Worm (Caenorhabditis elegans) whole organism, late embryonic: ENCODE measurements around the gene B0507.5.
A peak's percentile ranks its signal among the peaks of the same experiment; 100 is the strongest.

Experiments
- C08G9.2 ChIP-seq: sonication (generic microtip); optimal IDR thresholded peaks from 2 replicates; lab custom pipeline; 2016; ENCODE audit warnings: mild to moderate bottlenecking, missing genetic modification characterization, moderate library complexity, missing compliant biosample characterization
- C38D4.7 ChIP-seq: fragments of 200-800 bp; sonication (Bioruptor generic); optimal IDR thresholded peaks from 2 replicates; lab custom pipeline; 2018; ENCODE audit warnings: mild to moderate bottlenecking, missing genetic modification characterization, moderate library complexity, missing compliant biosample characterization
- K02D7.2 ChIP-seq: sonication (generic microtip); optimal IDR thresholded peaks from 2 replicates; lab custom pipeline; 2017; ENCODE audit warnings: mild to moderate bottlenecking, missing genetic modification characterization, missing compliant biosample characterization
- K09A11.1 ChIP-seq: sonication (generic microtip); optimal IDR thresholded peaks from 2 replicates; lab custom pipeline; 2017; ENCODE audit warnings: antibody characterized with exemption, mild to moderate bottlenecking, missing genetic modification characterization, missing compliant biosample characterization; ENCODE audit not compliant: insufficient read depth
- T23F11.4 ChIP-seq: fragments of 200-800 bp; sonication (Bioruptor generic); optimal IDR thresholded peaks from 2 replicates; lab custom pipeline; 2018; ENCODE audit warnings: mild to moderate bottlenecking, missing genetic modification characterization, missing compliant biosample characterization
- Y22D7AL.16 ChIP-seq: sonication (generic microtip); optimal IDR thresholded peaks from 2 replicates; lab custom pipeline; 2016; ENCODE audit warnings: missing genetic modification characterization, missing compliant biosample characterization
- ahr-1 ChIP-seq: sonication (generic microtip); optimal IDR thresholded peaks from 2 replicates; lab custom pipeline; 2016; ENCODE audit warnings: missing genetic modification characterization, missing compliant biosample characterization
- ama-1 ChIP-seq: fragments of 150-350 bp; optimal IDR thresholded peaks from 2 replicates; lab custom pipeline; 2014
- ceh-18 ChIP-seq: sonication (generic microtip); optimal IDR thresholded peaks from 2 replicates; lab custom pipeline; 2016; ENCODE audit warnings: missing genetic modification characterization, missing compliant biosample characterization
- ceh-22 ChIP-seq: sonication (generic microtip); optimal IDR thresholded peaks from 2 replicates; lab custom pipeline; 2017; ENCODE audit warnings: missing biosample characterization, missing genetic modification characterization
- ceh-31 ChIP-seq: sonication (generic microtip); optimal IDR thresholded peaks from 2 replicates; lab custom pipeline; 2016; ENCODE audit warnings: missing genetic modification characterization, missing compliant biosample characterization
- ceh-34 ChIP-seq: sonication (generic microtip); optimal IDR thresholded peaks from 2 replicates; lab custom pipeline; 2016; ENCODE audit warnings: mild to moderate bottlenecking, missing genetic modification characterization, missing compliant biosample characterization
- ceh-48 ChIP-seq: sonication (generic microtip); optimal IDR thresholded peaks from 2 replicates; lab custom pipeline; 2016; ENCODE audit warnings: missing genetic modification characterization, inconsistent platforms, missing compliant biosample characterization
- ceh-6 ChIP-seq: fragments of 200-800 bp; sonication (Bioruptor generic); optimal IDR thresholded peaks from 2 replicates; lab custom pipeline; 2018; ENCODE audit warnings: mild to moderate bottlenecking, missing genetic modification characterization, missing compliant biosample characterization
- ceh-9 ChIP-seq: sonication (generic microtip); optimal IDR thresholded peaks from 2 replicates; lab custom pipeline; 2016; ENCODE audit warnings: mild to moderate bottlenecking, missing genetic modification characterization, inconsistent platforms, missing compliant biosample characterization
- che-1 ChIP-seq: sonication (generic microtip); optimal IDR thresholded peaks from 2 replicates; lab custom pipeline; 2016; ENCODE audit warnings: mild to moderate bottlenecking, missing genetic modification characterization, missing compliant biosample characterization
- dmd-4 ChIP-seq: sonication (generic microtip); optimal IDR thresholded peaks from 2 replicates; lab custom pipeline; 2016; ENCODE audit warnings: borderline replicate concordance, missing genetic modification characterization, missing compliant biosample characterization
- elt-2 ChIP-seq: sonication (generic microtip); optimal IDR thresholded peaks from 2 replicates; lab custom pipeline; 2016; ENCODE audit warnings: missing genetic modification reagents, missing genetic modification characterization, missing compliant biosample characterization
- elt-4 ChIP-seq: sonication (generic microtip); optimal IDR thresholded peaks from 2 replicates; lab custom pipeline; 2016; ENCODE audit warnings: missing genetic modification characterization, missing compliant biosample characterization
- ets-4 ChIP-seq: sonication (generic microtip); optimal IDR thresholded peaks from 2 replicates; lab custom pipeline; 2016; ENCODE audit warnings: missing genetic modification characterization, missing compliant biosample characterization
- fax-1 ChIP-seq: sonication (generic microtip); optimal IDR thresholded peaks from 2 replicates; lab custom pipeline; 2016; ENCODE audit warnings: missing genotype, missing genetic modification characterization, missing compliant biosample characterization
- gmeb-2 ChIP-seq: sonication (generic microtip); optimal IDR thresholded peaks from 2 replicates; lab custom pipeline; 2016; ENCODE audit warnings: missing genetic modification characterization, inconsistent platforms, missing compliant biosample characterization
- hlh-13 ChIP-seq: fragments of 200-800 bp; sonication (Bioruptor generic); optimal IDR thresholded peaks from 2 replicates; lab custom pipeline; 2018; ENCODE audit warnings: mild to moderate bottlenecking, missing genetic modification characterization, missing compliant biosample characterization
- hlh-30 ChIP-seq: sonication (generic microtip); optimal IDR thresholded peaks from 2 replicates; lab custom pipeline; 2017; ENCODE audit warnings: antibody characterized with exemption, missing genetic modification characterization, missing compliant biosample characterization; ENCODE audit not compliant: insufficient read depth
- hlh-8 ChIP-seq: sonication (generic microtip); optimal IDR thresholded peaks from 2 replicates; lab custom pipeline; 2016; ENCODE audit warnings: missing genotype, missing genetic modification characterization, missing compliant biosample characterization
- lim-6 ChIP-seq: sonication (generic microtip); optimal IDR thresholded peaks from 2 replicates; lab custom pipeline; 2016; ENCODE audit warnings: missing genetic modification characterization, missing compliant biosample characterization
- lin-11 ChIP-seq: fragments of 200-800 bp; sonication (Bioruptor generic); optimal IDR thresholded peaks from 2 replicates; lab custom pipeline; 2018; ENCODE audit warnings: mild to moderate bottlenecking, missing genetic modification characterization, missing compliant biosample characterization
- madf-2 ChIP-seq: sonication (generic microtip); optimal IDR thresholded peaks from 2 replicates; lab custom pipeline; 2017; ENCODE audit warnings: missing genetic modification characterization, missing compliant biosample characterization
- mec-3 ChIP-seq: sonication (generic microtip); optimal IDR thresholded peaks from 2 replicates; lab custom pipeline; 2016; ENCODE audit warnings: borderline replicate concordance, missing genetic modification characterization, missing compliant biosample characterization
- nfya-1 ChIP-seq: sonication (generic microtip); optimal IDR thresholded peaks from 2 replicates; lab custom pipeline; 2017; ENCODE audit warnings: missing genetic modification characterization, mild to moderate bottlenecking, missing compliant biosample characterization, antibody characterized with exemption, moderate library complexity
- nhr-11 ChIP-seq: fragments of 150-350 bp; optimal IDR thresholded peaks from 2 replicates; lab custom pipeline; 2014; ENCODE audit warnings: missing biosample characterization, missing genetic modification characterization
- nhr-232 ChIP-seq: sonication (generic microtip); optimal IDR thresholded peaks from 2 replicates; lab custom pipeline; 2016; ENCODE audit warnings: missing genetic modification characterization, missing compliant biosample characterization
- npax-4 ChIP-seq: sonication (generic microtip); optimal IDR thresholded peaks from 2 replicates; lab custom pipeline; 2016; ENCODE audit warnings: missing genetic modification characterization, missing compliant biosample characterization
- odd-2 ChIP-seq: sonication (generic microtip); optimal IDR thresholded peaks from 2 replicates; lab custom pipeline; 2017; ENCODE audit warnings: antibody characterized with exemption, mild to moderate bottlenecking, missing genetic modification characterization, missing compliant biosample characterization
- pat-9 ChIP-seq: fragments of 200-800 bp; sonication (Bioruptor generic); optimal IDR thresholded peaks from 2 replicates; lab custom pipeline; 2018; ENCODE audit warnings: mild to moderate bottlenecking, missing genetic modification characterization, moderate library complexity, missing compliant biosample characterization
- pax-1 ChIP-seq: fragments of 150-350 bp; optimal IDR thresholded peaks from 2 replicates; lab custom pipeline; 2014; ENCODE audit warnings: missing biosample characterization, missing genetic modification characterization
- pha-2 ChIP-seq: sonication (generic microtip); optimal IDR thresholded peaks from 2 replicates; lab custom pipeline; 2017; ENCODE audit warnings: mild to moderate bottlenecking, missing genetic modification characterization, missing compliant biosample characterization
- pqm-1 ChIP-seq: sonication (generic microtip); optimal IDR thresholded peaks from 2 replicates; lab custom pipeline; 2016; ENCODE audit warnings: missing genetic modification characterization, missing compliant biosample characterization
- rnt-1 ChIP-seq: sonication (generic microtip); optimal IDR thresholded peaks from 2 replicates; lab custom pipeline; 2016; ENCODE audit warnings: missing genetic modification characterization, missing compliant biosample characterization
- sdc-2 ChIP-seq: sonication (generic microtip); optimal IDR thresholded peaks from 2 replicates; lab custom pipeline; 2016; ENCODE audit warnings: missing genotype, missing genetic modification characterization, missing compliant biosample characterization
- tbx-2 ChIP-seq: sonication (generic microtip); optimal IDR thresholded peaks from 2 replicates; lab custom pipeline; 2016; ENCODE audit warnings: missing genetic modification characterization, missing compliant biosample characterization
- ttx-3 ChIP-seq: sonication (generic microtip); optimal IDR thresholded peaks from 2 replicates; lab custom pipeline; 2016; ENCODE audit warnings: missing genetic modification reagents, missing genetic modification characterization, missing compliant biosample characterization
- unc-3 ChIP-seq, 2 experiments: fragments of 200-800 bp in 1 of 2; sonication (Bioruptor generic) in 1 of 2; sonication (generic microtip) in 1 of 2; conservative IDR thresholded peaks in 1 of 2; optimal IDR thresholded peaks in 1 of 2; 2 replicates each; pipeline versions ENCODE4 v1.3.6 to Lab custom; 2016 to 2022; ENCODE audit warnings: missing compliant biosample characterization in 2 of 2, missing genetic modification characterization in 2 of 2, missing genetic modification reagents in 1 of 2
- unc-42 ChIP-seq: sonication (generic microtip); optimal IDR thresholded peaks from 2 replicates; lab custom pipeline; 2016; ENCODE audit warnings: missing genotype, missing genetic modification characterization, missing compliant biosample characterization
- unc-55 ChIP-seq: sonication (generic microtip); optimal IDR thresholded peaks from 2 replicates; lab custom pipeline; 2017; ENCODE audit warnings: missing biosample characterization, missing genetic modification reagents, missing genetic modification characterization
- ztf-16 ChIP-seq: sonication (generic microtip); optimal IDR thresholded peaks from 2 replicates; lab custom pipeline; 2017; ENCODE audit warnings: missing genetic modification characterization, missing compliant biosample characterization

The B0507.5 gene

DNA sequence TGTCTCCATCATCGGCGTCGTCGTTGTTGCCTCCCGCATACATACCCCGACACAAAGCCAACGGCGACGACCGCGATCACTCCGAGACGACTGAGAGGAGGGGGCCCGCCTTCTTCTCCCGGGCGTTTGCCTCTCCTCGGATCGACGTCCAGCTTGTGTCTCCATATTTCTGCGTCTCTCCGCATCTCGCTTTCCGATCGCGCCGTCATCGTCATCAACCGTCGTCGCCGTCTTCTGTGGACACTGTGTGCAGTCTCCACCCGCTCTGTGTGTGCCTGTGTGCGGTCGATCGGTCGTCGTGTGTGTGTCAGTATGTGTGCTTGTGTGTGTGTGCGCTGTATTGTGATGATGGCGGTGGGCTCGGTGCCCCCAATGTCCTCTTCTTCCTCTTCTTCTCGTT, 32.0 kb downstream of the B0507.5 start (continued):
- peak; percentile 34 for TF ChIP-seq lim-6
- peak; percentile 44 for TF ChIP-seq che-1 (tag; lab: Kevin White, UChicago)
- TF ChIP-seq rnt-1 (tag; lab: Kevin White, UChicago), result peak; percentile 90
- TF ChIP-seq dmd-4 (tag; lab: Kevin White, UChicago), result no peak
- TF ChIP-seq nfya-1 (tag; lab: Kevin White, UChicago), result peak; percentile 52
- no peak for TF ChIP-seq elt-4 (tag; lab: Kevin White, UChicago)
- no peak for TF ChIP-seq nhr-11 (tag; lab: Kevin White, UChicago)
- no peak for TF ChIP-seq mec-3 (tag; lab: Kevin White, UChicago)
- TF ChIP-seq ceh-22 (tag; lab: Kevin White, UChicago), result no peak
- peak; percentile 32 for TF ChIP-seq C38D4.7 (GFP tag; lab: Kevin White, UChicago)
- TF ChIP-seq nhr-232, result peak; percentile 14
- no peak for TF ChIP-seq K09A11.1 (tag; lab: Kevin White, UChicago)
- peak; percentile 1 for TF ChIP-seq fax-1
- no peak for TF ChIP-seq T23F11.4 (GFP tag; lab: Kevin White, UChicago)
- peak; percentile 73 for TF ChIP-seq ceh-31 (tag; lab: Kevin White, UChicago)
- TF ChIP-seq ceh-6 (GFP tag; lab: Kevin White, UChicago), result peak; percentile 50
- peak; percentile 37 for TF ChIP-seq elt-2 (tag; lab: Kevin White, UChicago)
- no peak for TF ChIP-seq ttx-3 (tag; lab: Kevin White, UChicago)
- TF ChIP-seq ztf-16, result peak; percentile 53
- TF ChIP-seq tbx-2 (tag; lab: Kevin White, UChicago), result peak; percentile 88
- TF ChIP-seq ceh-34, result peak; percentile 73
- no peak for TF ChIP-seq ceh-9 (tag; lab: Kevin White, UChicago)
- no peak for TF ChIP-seq gmeb-2 (tag; lab: Kevin White, UChicago)
- TF ChIP-seq C08G9.2 (tag; lab: Kevin White, UChicago), result peak; percentile 19
- peak; percentile 41 for TF ChIP-seq hlh-13 (GFP tag; lab: Kevin White, UChicago)
- no peak for TF ChIP-seq Y22D7AL.16
- no peak for TF ChIP-seq ets-4 (tag; lab: Kevin White, UChicago)
- TF ChIP-seq odd-2, result no peak
- no peak for TF ChIP-seq ahr-1 (tag; lab: Kevin White, UChicago)
- TF ChIP-seq ceh-18 (tag; lab: Kevin White, UChicago), result peak; percentile 71
- peak; percentile 57 for TF ChIP-seq sdc-2 (tag; lab: Kevin White, UChicago)
- TF ChIP-seq npax-4 (tag; lab: Kevin White, UChicago), result no peak
- TF ChIP-seq hlh-8 (tag; lab: Kevin White, UChicago), result peak; percentile 18
- no peak for TF ChIP-seq ama-1
- TF ChIP-seq pqm-1, result no peak
- TF ChIP-seq unc-55 (GFP tag; lab: Kevin White, UChicago), result peak; percentile 40
- TF ChIP-seq madf-2, result no peak
- TF ChIP-seq K02D7.2 (tag; lab: Kevin White, UChicago), result no peak

DNA sequence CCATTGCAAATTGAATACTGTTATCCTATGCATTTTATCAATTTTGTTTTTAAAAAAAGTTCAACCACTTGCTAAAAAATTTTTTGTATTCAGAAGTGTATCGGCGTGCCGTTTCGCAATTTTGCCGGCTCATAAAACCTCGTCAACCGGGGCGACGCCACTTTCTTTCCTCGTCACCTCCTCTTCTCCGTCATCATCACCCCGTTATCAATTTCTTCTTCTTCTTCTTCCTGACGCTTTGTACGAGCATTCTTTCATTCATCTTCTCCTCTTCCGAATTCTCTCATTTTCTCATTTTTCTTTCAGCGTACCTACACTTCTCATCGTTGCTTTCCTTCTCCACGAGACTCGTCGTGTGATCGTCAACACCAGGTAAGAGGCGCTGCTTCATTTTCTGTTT, 32.8 kb downstream of the B0507.5 start, which contains the start of gene sup-37:
Gene sup-37, plus strand, starts transcription at position 301 of the 400 bp plus-strand sequence.
- TF ChIP-seq npax-4 (tag; lab: Kevin White, UChicago), result no peak
- no peak for TF ChIP-seq unc-55 (GFP tag; lab: Kevin White, UChicago)

DNA sequence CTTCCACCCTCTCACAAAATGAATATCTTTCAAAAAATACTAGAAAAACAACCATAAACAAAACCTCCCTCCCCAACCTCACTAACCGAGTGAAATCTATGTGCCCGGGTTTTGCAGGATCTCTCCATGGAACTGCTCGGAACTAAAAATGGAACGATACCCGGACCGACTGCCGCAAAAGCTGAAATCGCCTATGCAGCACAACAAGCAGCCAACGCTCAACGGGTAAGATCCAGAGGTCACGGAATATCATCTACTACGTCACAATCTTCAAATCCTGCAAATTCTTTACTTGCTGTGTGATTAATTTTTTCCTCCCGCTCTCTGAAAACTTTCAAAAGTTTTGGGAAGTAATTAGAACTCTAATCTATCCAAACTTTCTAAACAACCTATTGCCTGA, 35.9 kb downstream of the B0507.5 start:
- TF ChIP-seq nhr-11 (tag; lab: Kevin White, UChicago), result no peak
- TF ChIP-seq ceh-48 (tag; lab: Kevin White, UChicago), result no peak
- no peak for TF ChIP-seq lin-11 (tag; lab: Kevin White, UChicago)
- no peak for TF ChIP-seq che-1 (tag; lab: Kevin White, UChicago)
- TF ChIP-seq unc-42 (tag; lab: Kevin White, UChicago), result no peak
- TF ChIP-seq unc-3 (GFP tag; conservative IDR thresholded peaks at IDR 0.05; lab: Robert Waterston, UW), result no peak
- no peak for TF ChIP-seq unc-3 (tag; optimal IDR thresholded peaks at IDR 0.05; lab: Kevin White, UChicago)
- no peak for TF ChIP-seq ceh-6 (GFP tag; lab: Kevin White, UChicago)
- no peak for TF ChIP-seq dmd-4 (tag; lab: Kevin White, UChicago)
- TF ChIP-seq hlh-30, result no peak
- TF ChIP-seq lim-6, result no peak
- no peak for TF ChIP-seq pax-1 (tag; lab: Kevin White, UChicago)
- no peak for TF ChIP-seq K09A11.1 (tag; lab: Kevin White, UChicago)
- TF ChIP-seq pha-2, result no peak
- TF ChIP-seq pat-9, result no peak
